Worm (Caenorhabditis elegans) whole organism, L1 larva: ENCODE data around the gene sam-10.

Experiments used
- lir-3 ChIP-seq: sonication (generic microtip); optimal IDR thresholded peaks from 2 replicates; lab custom pipeline; 2016; ENCODE audit warnings: mild to moderate bottlenecking, missing genetic modification characterization, moderate library complexity, missing compliant biosample characterization; ENCODE audit not compliant: poor library complexity
- skn-1 ChIP-seq: fragments of 150-350 bp; optimal IDR thresholded peaks from 2 replicates; lab custom pipeline; 2014; ENCODE audit warnings: missing biosample characterization, missing genetic modification characterization

DNA sequence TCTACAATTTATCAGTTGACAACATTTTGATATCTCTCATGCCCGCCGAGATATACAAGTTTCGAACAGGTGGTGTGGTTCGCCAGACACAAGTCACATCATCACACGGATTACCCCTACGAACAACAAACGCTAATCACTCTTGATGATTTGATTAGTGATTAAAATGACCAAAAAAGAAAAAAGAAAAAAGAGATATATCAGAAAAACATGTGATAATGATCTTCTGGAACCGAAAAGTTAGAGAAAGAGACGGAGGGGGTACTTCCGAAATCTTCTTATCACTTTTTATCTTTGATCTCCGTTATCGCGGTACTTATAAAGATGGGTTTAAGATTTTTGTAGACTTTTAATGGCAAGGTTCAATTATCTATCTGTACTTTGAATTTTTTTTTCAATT lies 37.4 kb downstream of the sam-10 start:
- no peak for TF ChIP-seq skn-1
- no peak for TF ChIP-seq lir-3 (tag; lab: Kevin White, UChicago)
